Worm (Caenorhabditis elegans) whole organism, L4 larva: ENCODE data around the gene miro-1.

Experiments
- aly-2 ChIP-seq: sonication (generic microtip); optimal IDR thresholded peaks from 2 replicates; lab custom pipeline; 2018; ENCODE audit warnings: missing biosample characterization, missing genetic modification characterization
- ceh-32 ChIP-seq: sonication (generic microtip); optimal IDR thresholded peaks from 2 replicates; lab custom pipeline; 2016; ENCODE audit warnings: mild to moderate bottlenecking, missing genetic modification characterization, missing compliant biosample characterization; ENCODE audit not compliant: poor library complexity
- daf-12 ChIP-seq: fragments of 150-350 bp; optimal IDR thresholded peaks from 2 replicates; lab custom pipeline; 2014; ENCODE audit warnings: missing biosample characterization, missing genetic modification reagents, missing genetic modification characterization
- nhr-11 ChIP-seq: fragments of 150-350 bp; optimal IDR thresholded peaks from 2 replicates; lab custom pipeline; 2014; ENCODE audit warnings: missing biosample characterization, missing genetic modification characterization
- nhr-25 ChIP-seq: sonication (generic microtip); optimal IDR thresholded peaks from 2 replicates; lab custom pipeline; 2017; ENCODE audit warnings: missing genetic modification characterization, mild to moderate bottlenecking, missing compliant biosample characterization, antibody characterized with exemption, moderate library complexity, borderline replicate concordance; ENCODE audit not compliant: insufficient read depth
- nhr-28 ChIP-seq: fragments of 150-350 bp; optimal IDR thresholded peaks from 2 replicates; lab custom pipeline; 2014; ENCODE audit warnings: missing biosample characterization, missing genetic modification characterization
- nhr-48 ChIP-seq: sonication (generic microtip); optimal IDR thresholded peaks from 2 replicates; lab custom pipeline; 2016; ENCODE audit warnings: mild to moderate bottlenecking, missing genetic modification characterization, missing compliant biosample characterization
- pqm-1 ChIP-seq: sonication (generic microtip); optimal IDR thresholded peaks from 2 replicates; lab custom pipeline; 2017; ENCODE audit warnings: missing biosample characterization, missing genetic modification characterization
- sdz-12 ChIP-seq: fragments of 200-800 bp; sonication (Bioruptor generic); optimal IDR thresholded peaks from 2 replicates; lab custom pipeline; 2018; ENCODE audit warnings: mild to moderate bottlenecking, missing genetic modification characterization, missing compliant biosample characterization
- snpc-4 ChIP-seq: fragments of 150-350 bp; optimal IDR thresholded peaks from 2 replicates; lab custom pipeline; 2014; ENCODE audit warnings: missing biosample characterization, missing genetic modification characterization
- tag-97 ChIP-seq: fragments of 200-800 bp; sonication (Bioruptor generic); IDR thresholded peaks from 2 replicates; pipeline ENCODE4 v1.3.6; 2022; ENCODE audit warnings: missing genetic modification characterization, missing compliant biosample characterization
- zag-1 ChIP-seq: fragments of 150-350 bp; optimal IDR thresholded peaks from 2 replicates; lab custom pipeline; 2014; ENCODE audit warnings: missing biosample characterization, missing genetic modification characterization
- zip-11 ChIP-seq: fragments of 200-800 bp; sonication (Bioruptor generic); IDR thresholded peaks from 2 replicates; pipeline ENCODE4 v1.3.6; 2022; ENCODE audit warnings: missing genetic modification characterization, missing compliant biosample characterization

- no peak for TF ChIP-seq nhr-28 (tag; lab: Kevin White, UChicago)
- TF ChIP-seq nhr-48 (tag; lab: Kevin White, UChicago): no peak
- no peak for TF ChIP-seq snpc-4 (tag; lab: Kevin White, UChicago)
- TF ChIP-seq aly-2: no peak
- no peak for TF ChIP-seq nhr-11 (tag; lab: Kevin White, UChicago)
- no peak for TF ChIP-seq tag-97 (GFP tag; lab: Robert Waterston, UW)
- no peak for TF ChIP-seq zag-1 (tag; lab: Kevin White, UChicago)
- no peak for TF ChIP-seq sdz-12 (GFP tag; lab: Kevin White, UChicago)
- no peak for TF ChIP-seq zip-11 (GFP tag; lab: Robert Waterston, UW)
- no peak for TF ChIP-seq daf-12 (tag; lab: Kevin White, UChicago)
- TF ChIP-seq ceh-32 (tag; lab: Kevin White, UChicago): no peak
- no peak for TF ChIP-seq pqm-1 (tag; lab: Kevin White, UChicago)
- no peak for TF ChIP-seq nhr-25 (tag; lab: Kevin White, UChicago)
These were observed 43.1 kb upstream of the miro-1 start, which contains the start of gene Y17G9B.8 for ce11 chrIV:4758659-4759058.
